Fruit fly (Drosophila melanogaster): Measurements from ENCODE around the gene CG7950.

CG7950 gene

DNA sequence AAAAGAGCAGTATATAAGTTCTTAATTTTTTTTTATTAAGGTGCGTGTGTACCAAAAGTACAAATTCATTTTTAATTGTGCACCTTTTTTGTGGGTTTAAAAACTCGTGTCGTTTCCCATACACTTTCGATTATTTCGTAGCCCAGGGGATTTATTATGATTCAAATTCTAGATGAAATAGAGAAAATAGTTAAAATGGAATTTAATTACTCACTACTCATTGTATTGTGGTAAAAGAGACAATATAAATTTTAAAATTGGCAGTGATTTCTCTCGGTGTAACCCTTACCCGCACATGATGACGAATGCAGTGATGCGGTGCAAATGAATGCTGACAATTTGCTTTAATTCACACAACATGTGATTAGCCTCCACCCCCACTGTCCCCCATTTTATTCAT is 26.6 kb downstream of the CG7950 start (continued):
- TF ChIP-seq CrebB (tag; optimal IDR thresholded peaks at IDR 0.05) (no peak), CG33213 (GFP tag; optimal IDR thresholded peaks at IDR 0.05) (no peak), Nf-YA (GFP tag; IDR thresholded peaks at IDR 0.05) (no peak), CG6791 (GFP tag; IDR thresholded peaks at IDR 0.05; ENCODE audit: partially characterized antibody) (no peak), ro (GFP tag; IDR thresholded peaks at IDR 0.05) (no peak), CG12299 (tag; optimal IDR thresholded peaks at IDR 0.05) (no peak), repo (GFP tag; optimal IDR thresholded peaks at IDR 0.05) (no peak), CG1832 (GFP tag; optimal IDR thresholded peaks at IDR 0.05) (no peak), caup (GFP tag; optimal IDR thresholded peaks at IDR 0.05; ENCODE audit: severe bottlenecking) (no peak), gcm (GFP tag; optimal IDR thresholded peaks at IDR 0.05) (no peak), zfh2 (GFP tag; optimal IDR thresholded peaks at IDR 0.05) (no peak), dmrt11E (tag; optimal IDR thresholded peaks at IDR 0.05) (no peak), Dip2 (GFP tag; IDR thresholded peaks at IDR 0.05) (no peak), ewg (GFP tag; optimal IDR thresholded peaks at IDR 0.05) (no peak), bsh (GFP tag; optimal IDR thresholded peaks at IDR 0.05) (peak in 1 of 2 experiments; percentile 35), Usf (GFP tag; optimal IDR thresholded peaks at IDR 0.05) (no peak), CG6683 (GFP tag; optimal IDR thresholded peaks at IDR 0.05) (no peak), disco-r (GFP tag; optimal IDR thresholded peaks at IDR 0.05) (no peak), CG7271 (tag; optimal IDR thresholded peaks at IDR 0.05) (no peak), zf30C (GFP tag; optimal IDR thresholded peaks at IDR 0.05) (no peak), CG10959 (GFP tag; IDR thresholded peaks at IDR 0.05) (no peak), Tbp (GFP tag; optimal IDR thresholded peaks at IDR 0.05) (no peak), E2f1 (GFP tag; IDR thresholded peaks at IDR 0.05) (no peak), nerfin-1 (tag; optimal IDR thresholded peaks at IDR 0.05) (no peak), CG34376 (GFP tag; optimal IDR thresholded peaks at IDR 0.05) (no peak), dimm (GFP tag; IDR thresholded peaks at IDR 0.05) (no peak), Atf-2 (GFP tag; optimal IDR thresholded peaks at IDR 0.05) (no peak), dati (GFP tag; IDR thresholded peaks at IDR 0.05) (no peak), CG7839 (tag; optimal IDR thresholded peaks at IDR 0.05) (no peak), sna (GFP tag; IDR thresholded peaks at IDR 0.05; ENCODE audit: partially characterized antibody) (no peak), Dref (GFP tag; IDR thresholded peaks at IDR 0.05) (no peak), emc (GFP tag; optimal IDR thresholded peaks at IDR 0.05) (no peak), D (optimal IDR thresholded peaks at IDR 0.05) (no peak), D (GFP tag; optimal IDR thresholded peaks at IDR 0.05) (no peak), CG3281 (GFP tag; optimal IDR thresholded peaks at IDR 0.05) (no peak), CG12744 (GFP tag; optimal IDR thresholded peaks at IDR 0.05) (no peak), CG2199 (GFP tag; IDR thresholded peaks at IDR 0.05) (no peak), CG15073 (GFP tag; optimal IDR thresholded peaks at IDR 0.05) (no peak), CG15269 (tag; optimal IDR thresholded peaks at IDR 0.05) (peak; percentile 19), CG32772 (GFP tag; IDR thresholded peaks at IDR 0.05) (0 out of 2 replicates have a peak, but pooled peaks have one; percentile 21), CG13894 (tag; optimal IDR thresholded peaks at IDR 0.05) (no peak), CG1233 (GFP tag; optimal IDR thresholded peaks at IDR 0.05) (no peak), cas (GFP tag; IDR thresholded peaks at IDR 0.05) (no peak), Meics (GFP tag; optimal IDR thresholded peaks at IDR 0.05) (peak; percentile 24), Asciz (GFP tag; optimal IDR thresholded peaks at IDR 0.05) (no peak), NFAT (GFP tag; IDR thresholded peaks at IDR 0.05) (no peak), Hey (tag; optimal IDR thresholded peaks at IDR 0.05) (no peak), fd96Cb (tag; optimal IDR thresholded peaks at IDR 0.05) (peak; percentile 24), CG2712 (tag; optimal IDR thresholded peaks at IDR 0.05) (peak; percentile 12), zfh1 (GFP tag; IDR thresholded peaks at IDR 0.05) (no peak), tup (GFP tag; optimal IDR thresholded peaks at IDR 0.05) (no peak), Nf-YC (tag; optimal IDR thresholded peaks at IDR 0.05) (no peak)
